Worm (Caenorhabditis elegans) whole organism, L4/young adult: ENCODE data around the gene K02H11.4.

ENCODE experiments used
- W03F9.2 ChIP-seq: fragments of 150-350 bp; optimal IDR thresholded peaks from 2 replicates; lab custom pipeline; 2014; ENCODE audit warnings: missing biosample characterization, missing genetic modification characterization
- dao-5 ChIP-seq: sonication (generic microtip); optimal IDR thresholded peaks from 2 replicates; lab custom pipeline; 2016; ENCODE audit warnings: missing genotype, missing genetic modification characterization, moderate library complexity, missing compliant biosample characterization
- him-1 ChIP-seq: sonication (generic microtip); optimal IDR thresholded peaks from 2 replicates; lab custom pipeline; 2016; ENCODE audit warnings: missing genotype, missing genetic modification reagents, missing genetic modification characterization, missing compliant biosample characterization

ce11 chrV:1553004-1553403, 21.9 kb upstream of the K02H11.4 start, which contains the start of gene srsx-8:
- TF ChIP-seq him-1 (tag; lab: Kevin White, UChicago): no peak
- TF ChIP-seq dao-5 (tag; lab: Kevin White, UChicago): no peak
- TF ChIP-seq W03F9.2 (tag; lab: Kevin White, UChicago): no peak
